Worm (Caenorhabditis elegans) whole organism, L1 larva: ENCODE measurements around the gene F02E8.4.

Experiments
- mep-1 ChIP-seq: fragments of 150-350 bp; optimal IDR thresholded peaks from 2 replicates; lab custom pipeline; 2014; ENCODE audit warnings: missing biosample characterization, missing genetic modification characterization
- skn-1 ChIP-seq: fragments of 150-350 bp; optimal IDR thresholded peaks from 2 replicates; lab custom pipeline; 2014; ENCODE audit warnings: missing biosample characterization, missing genetic modification characterization
- sptf-1 ChIP-seq: fragments of 150-350 bp; optimal IDR thresholded peaks from 2 replicates; lab custom pipeline; 2014; ENCODE audit warnings: missing biosample characterization, missing genetic modification characterization
- unc-62 ChIP-seq: fragments of 150-350 bp; optimal IDR thresholded peaks from 2 replicates; lab custom pipeline; 2014; ENCODE audit warnings: missing biosample characterization, missing genetic modification reagents, missing genetic modification characterization

DNA sequence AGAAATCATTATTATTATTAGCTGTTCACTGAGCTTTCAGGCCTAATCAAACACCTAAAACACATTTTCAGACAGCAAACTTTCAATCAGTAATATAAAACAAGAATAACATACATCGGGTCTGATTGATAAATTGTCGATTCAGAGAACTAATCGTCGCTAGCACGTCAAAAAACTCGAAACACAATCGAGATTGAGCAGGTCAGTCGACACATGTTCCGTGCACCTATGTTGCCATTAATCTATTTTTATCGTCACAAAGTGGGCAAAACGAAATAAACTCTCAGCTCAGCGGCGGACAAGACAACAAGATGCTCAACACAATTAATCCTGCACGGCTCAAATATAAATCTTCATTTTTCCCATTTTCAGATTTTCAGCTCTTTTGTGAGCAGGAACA, 24.6 kb upstream of the F02E8.4 start:
- TF ChIP-seq sptf-1 (tag; lab: Kevin White, UChicago) (no peak), skn-1 (tag; lab: Kevin White, UChicago) (no peak), unc-62 (GFP tag; lab: Kevin White, UChicago) (no peak), mep-1 (tag; lab: Kevin White, UChicago) (no peak)
